Fruit fly (Drosophila melanogaster) whole organism, embryonic: ENCODE data around the gene CG31548.

Experiments
- ATbp ChIP-seq: fragments of 200-800 bp; sonication (Bioruptor generic); optimal IDR thresholded peaks from 2 replicates; lab custom pipeline; 2017; ENCODE audit warnings: missing biosample characterization, mild to moderate bottlenecking, missing genetic modification characterization, missing genetic modification reagents
- Blimp-1 ChIP-seq: fragments of 200-800 bp; sonication (Bioruptor generic); optimal IDR thresholded peaks from 3 replicates; lab custom pipeline; 2018; ENCODE audit warnings: missing biosample characterization, missing genetic modification characterization, mild to moderate bottlenecking, moderate library complexity, missing genetic modification reagents
- C15 ChIP-seq: fragments of 200-800 bp; sonication (Bioruptor generic); IDR thresholded peaks from 3 replicates; pipeline ENCODE4 v1.3.6; 2022; ENCODE audit warnings: missing biosample characterization, missing genetic modification characterization
- CG10147 ChIP-seq: fragments of 200-800 bp; sonication (Bioruptor generic); optimal IDR thresholded peaks from 2 replicates; lab custom pipeline; 2019; ENCODE audit warnings: missing biosample characterization, mild to moderate bottlenecking, missing genetic modification characterization, moderate library complexity
- CG10274 ChIP-seq: fragments of 200-800 bp; sonication (Bioruptor generic); optimal IDR thresholded peaks from 3 replicates; lab custom pipeline; 2017; ENCODE audit warnings: missing biosample characterization, mild to moderate bottlenecking, missing genetic modification characterization
- CG1233 ChIP-seq: fragments of 200-800 bp; sonication (Bioruptor generic); optimal IDR thresholded peaks from 4 replicates; lab custom pipeline; 2018; ENCODE audit warnings: missing biosample characterization, mild to moderate bottlenecking, missing genetic modification characterization
- CG13287 ChIP-seq: fragments of 200-800 bp; sonication (Bioruptor generic); IDR thresholded peaks from 2 replicates; pipeline ENCODE4 v1.3.6; 2022; ENCODE audit warnings: missing biosample characterization, missing genetic modification characterization; ENCODE audit not compliant: partially characterized antibody
- CG14441 ChIP-seq: fragments of 200-800 bp; sonication (Bioruptor generic); IDR thresholded peaks from 2 replicates; pipeline ENCODE4 v1.3.6; 2022; ENCODE audit warnings: missing biosample characterization, missing genetic modification characterization
- CG14710 ChIP-seq: fragments of 200-800 bp; sonication (Bioruptor generic); optimal IDR thresholded peaks from 3 replicates; lab custom pipeline; 2019; ENCODE audit warnings: missing biosample characterization, mild to moderate bottlenecking, missing genetic modification characterization, moderate library complexity
- CG15514 ChIP-seq: fragments of 200-800 bp; sonication (Bioruptor generic); optimal IDR thresholded peaks from 3 replicates; lab custom pipeline; 2017; ENCODE audit warnings: missing biosample characterization, missing genetic modification characterization, mild to moderate bottlenecking, moderate library complexity, missing genetic modification reagents
- CG16815 ChIP-seq: fragments of 200-800 bp; sonication (Bioruptor generic); optimal IDR thresholded peaks from 3 replicates; lab custom pipeline; 2017; ENCODE audit warnings: missing biosample characterization, mild to moderate bottlenecking, missing genetic modification characterization
- CG17802 ChIP-seq: fragments of 200-800 bp; sonication (Bioruptor generic); optimal IDR thresholded peaks from 2 replicates; lab custom pipeline; 2018; ENCODE audit warnings: missing biosample characterization, mild to moderate bottlenecking, missing genetic modification characterization, moderate library complexity
- CG17912 ChIP-seq: fragments of 200-800 bp; sonication (Bioruptor generic); optimal IDR thresholded peaks from 2 replicates; lab custom pipeline; 2018; ENCODE audit warnings: missing biosample characterization, mild to moderate bottlenecking, missing genetic modification characterization
- CG18262 ChIP-seq: fragments of 200-800 bp; optimal IDR thresholded peaks from 3 replicates; lab custom pipeline; 2019; ENCODE audit warnings: missing biosample characterization, mild to moderate bottlenecking, missing genetic modification characterization, moderate library complexity
- CG18476 ChIP-seq: fragments of 200-800 bp; sonication (Bioruptor generic); optimal IDR thresholded peaks from 2 replicates; lab custom pipeline; 2016; ENCODE audit warnings: missing biosample characterization, mild to moderate bottlenecking, missing genetic modification characterization
- CG2199 ChIP-seq: fragments of 200-800 bp; sonication (Bioruptor generic); IDR thresholded peaks from 3 replicates; pipeline ENCODE4 v1.3.6; 2022; ENCODE audit warnings: missing biosample characterization, missing genetic modification characterization
- CG32772 ChIP-seq: fragments of 200-800 bp; sonication (Bioruptor generic); IDR thresholded peaks from 2 replicates; pipeline ENCODE4 v1.3.6; 2022; ENCODE audit warnings: missing biosample characterization, missing genetic modification characterization
- CG34224 ChIP-seq: fragments of 200-800 bp; sonication (Bioruptor generic); IDR thresholded peaks from 3 replicates; pipeline ENCODE4 v1.3.6; 2022; ENCODE audit warnings: missing biosample characterization, missing genetic modification characterization; ENCODE audit not compliant: partially characterized antibody
- CG34376 ChIP-seq: fragments of 200-800 bp; sonication (Bioruptor generic); optimal IDR thresholded peaks from 2 replicates; lab custom pipeline; 2018; ENCODE audit warnings: missing biosample characterization, mild to moderate bottlenecking, missing genetic modification characterization
- CG7963 ChIP-seq: fragments of 200-800 bp; sonication (Bioruptor generic); IDR thresholded peaks from 3 replicates; pipeline ENCODE4 v1.3.6; 2022; ENCODE audit warnings: missing biosample characterization, missing genetic modification characterization; ENCODE audit not compliant: partially characterized antibody
- HmgD ChIP-seq: fragments of 200-800 bp; sonication (Bioruptor generic); optimal IDR thresholded peaks from 3 replicates; lab custom pipeline; 2016; ENCODE audit warnings: missing biosample characterization, missing genetic modification characterization
- HmgZ ChIP-seq: fragments of 200-800 bp; sonication (Bioruptor generic); optimal IDR thresholded peaks from 2 replicates; lab custom pipeline; 2018; ENCODE audit warnings: missing biosample characterization, mild to moderate bottlenecking, missing genetic modification characterization
- Hr78 ChIP-seq, 2 experiments: fragments of 200-800 bp in 1 of 2; fragments of >200 bp in 1 of 2; sonication (Bioruptor generic) in 1 of 2; optimal IDR thresholded peaks; 2 replicates each; lab custom pipeline; 2017 to 2019; ENCODE audit warnings: missing biosample characterization in 2 of 2, missing genetic modification characterization in 2 of 2, mild to moderate bottlenecking in 1 of 2, moderate library complexity in 1 of 2
- Opbp ChIP-seq: fragments of 200-800 bp; sonication (Bioruptor generic); IDR thresholded peaks from 3 replicates; pipeline ENCODE4 v1.3.6; 2022; ENCODE audit warnings: missing biosample characterization, missing genetic modification characterization; ENCODE audit not compliant: partially characterized antibody
- Optix ChIP-seq: fragments of 200-800 bp; sonication (Bioruptor generic); IDR thresholded peaks from 3 replicates; pipeline ENCODE4 v1.3.6; 2022; ENCODE audit warnings: missing biosample characterization, missing genetic modification characterization
- Ravus ChIP-seq: fragments of 200-800 bp; sonication (Bioruptor generic); IDR thresholded peaks from 2 replicates; pipeline ENCODE4 v1.3.6; 2022; ENCODE audit warnings: missing biosample characterization, missing genetic modification characterization
- Rx ChIP-seq: fragments of 200-800 bp; sonication (Bioruptor generic); IDR thresholded peaks from 2 replicates; pipeline ENCODE4 v1.3.6; 2022; ENCODE audit warnings: missing biosample characterization, missing genetic modification characterization
- Tbp ChIP-seq: fragments of >200 bp; optimal IDR thresholded peaks from 2 replicates; lab custom pipeline; 2018; ENCODE audit warnings: missing biosample characterization, missing genetic modification characterization
- btn ChIP-seq: fragments of 200-800 bp; sonication (Bioruptor generic); optimal IDR thresholded peaks from 2 replicates; lab custom pipeline; 2016; ENCODE audit warnings: missing biosample characterization, missing genetic modification characterization
- chinmo ChIP-seq: fragments of 200-800 bp; sonication (Bioruptor generic); IDR thresholded peaks from 4 replicates; pipeline ENCODE4 v1.3.6; 2022; ENCODE audit warnings: missing biosample characterization, missing genetic modification characterization; ENCODE audit not compliant: partially characterized antibody
- eve ChIP-seq, 2 experiments: fragments of >200 bp; optimal IDR thresholded peaks; 2 replicates each; lab custom pipeline; 2017; ENCODE audit warnings: missing biosample characterization in 2 of 2, missing genetic modification characterization in 2 of 2
- gcm ChIP-seq: fragments of 200-800 bp; sonication (Bioruptor generic); optimal IDR thresholded peaks from 2 replicates; lab custom pipeline; 2019; ENCODE audit warnings: missing biosample characterization, mild to moderate bottlenecking, missing genetic modification characterization, moderate library complexity
- hth ChIP-seq: fragments of >200 bp; optimal IDR thresholded peaks from 2 replicates; lab custom pipeline; 2017; ENCODE audit warnings: inconsistent platforms
- inv ChIP-seq: fragments of 200-800 bp; sonication (Bioruptor generic); IDR thresholded peaks from 2 replicates; pipeline ENCODE4 v1.3.6; 2022; ENCODE audit warnings: missing biosample characterization, missing genetic modification characterization; ENCODE audit not compliant: partially characterized antibody
- jing ChIP-seq: fragments of 200-800 bp; sonication (Bioruptor generic); optimal IDR thresholded peaks from 2 replicates; lab custom pipeline; 2018; ENCODE audit warnings: missing biosample characterization, mild to moderate bottlenecking, missing genetic modification characterization
- klu ChIP-seq: fragments of 200-800 bp; sonication (Bioruptor generic); IDR thresholded peaks from 2 replicates; pipeline ENCODE4 v1.3.6; 2022; ENCODE audit warnings: missing biosample characterization, missing genetic modification characterization
- kni ChIP-seq: fragments of 200-800 bp; sonication (Bioruptor generic); optimal IDR thresholded peaks from 3 replicates; lab custom pipeline; 2017; ENCODE audit warnings: mild to moderate bottlenecking, missing biosample characterization, missing genetic modification reagents, missing genetic modification characterization
- lov ChIP-seq, 2 experiments: fragments of 200-800 bp in 1 of 2; fragments of >200 bp in 1 of 2; sonication (Bioruptor generic) in 1 of 2; IDR thresholded peaks in 1 of 2; optimal IDR thresholded peaks in 1 of 2; 2 replicates in 1 of 2; 3 replicates in 1 of 2; pipeline versions ENCODE4 v1.3.6 to Lab custom; 2017 to 2022; ENCODE audit warnings: missing biosample characterization in 1 of 2, missing genetic modification characterization in 1 of 2
- phol ChIP-seq: fragments of 200-800 bp; sonication (Bioruptor generic); optimal IDR thresholded peaks from 3 replicates; lab custom pipeline; 2018; ENCODE audit warnings: missing biosample characterization, mild to moderate bottlenecking, missing genetic modification characterization, moderate library complexity
- ranshi ChIP-seq: fragments of 200-800 bp; sonication (Bioruptor generic); IDR thresholded peaks from 2 replicates; pipeline ENCODE4 v1.3.6; 2022; ENCODE audit warnings: missing biosample characterization, missing genetic modification characterization
- scrt ChIP-seq: fragments of 200-800 bp; sonication (Bioruptor generic); optimal IDR thresholded peaks from 2 replicates; lab custom pipeline; 2018; ENCODE audit warnings: missing biosample characterization, mild to moderate bottlenecking, missing genetic modification characterization, moderate library complexity
- sens ChIP-seq: fragments of 200-800 bp; sonication (Bioruptor generic); peaks from one replicate; lab custom pipeline; 2016; ENCODE audit warnings: missing biosample characterization, missing genetic modification characterization
- sisA ChIP-seq: fragments of 200-800 bp; sonication (Bioruptor generic); IDR thresholded peaks from 2 replicates; pipeline ENCODE4 v1.3.6; 2022; ENCODE audit warnings: missing biosample characterization, missing genetic modification characterization
- so ChIP-seq: fragments of 200-800 bp; sonication (Bioruptor generic); IDR thresholded peaks from 3 replicates; pipeline ENCODE4 v1.3.6; 2022; ENCODE audit warnings: missing biosample characterization, missing genetic modification characterization
- toy ChIP-seq: fragments of 200-800 bp; sonication (Bioruptor generic); IDR thresholded peaks from 2 replicates; pipeline ENCODE4 v1.3.6; 2022; ENCODE audit warnings: missing biosample characterization, missing genetic modification characterization
- tup ChIP-seq: fragments of 200-800 bp; sonication (Bioruptor generic); optimal IDR thresholded peaks from 2 replicates; lab custom pipeline; 2016; ENCODE audit warnings: missing biosample characterization, mild to moderate bottlenecking, missing genetic modification characterization, moderate library complexity
- vnd ChIP-seq: fragments of 200-800 bp; sonication (Bioruptor generic); IDR thresholded peaks from 3 replicates; pipeline ENCODE4 v1.3.6; 2022; ENCODE audit warnings: missing biosample characterization, missing genetic modification characterization; ENCODE audit not compliant: partially characterized antibody
- zen ChIP-seq: fragments of 200-800 bp; sonication (Bioruptor generic); optimal IDR thresholded peaks from 3 replicates; lab custom pipeline; 2018; ENCODE audit warnings: missing biosample characterization, mild to moderate bottlenecking, missing genetic modification characterization, moderate library complexity

The CG31548 gene

DNA sequence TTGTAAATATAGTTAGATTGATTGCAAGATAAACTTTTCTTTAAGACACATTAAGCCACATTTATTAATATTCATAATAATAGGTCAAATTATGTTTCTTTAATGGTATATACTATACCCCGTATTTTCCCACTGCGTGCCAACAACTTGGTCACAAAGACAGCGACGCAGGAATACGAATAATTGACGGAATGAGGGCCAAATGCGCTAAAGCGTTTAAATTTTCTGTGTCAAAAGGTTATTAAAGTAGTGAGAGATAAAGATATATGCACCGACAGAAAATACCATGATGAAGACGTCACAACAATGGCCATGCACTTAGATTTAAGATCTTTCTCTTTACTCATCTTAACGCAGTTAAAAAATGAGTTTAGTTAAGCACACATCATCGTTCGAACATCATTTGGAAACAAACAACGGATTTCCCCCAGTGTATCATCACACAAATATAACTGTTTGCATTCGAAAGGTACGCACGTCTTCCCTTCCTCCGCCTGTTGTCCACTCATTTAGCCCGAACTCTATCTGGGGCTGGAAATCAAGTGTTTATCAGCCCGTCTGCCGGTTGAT, 16.2 kb downstream of the CG31548 start (continued):
- TF ChIP-seq HmgD (GFP tag; lab: Kevin White, UChicago): no peak
- peak; percentile 60 for TF ChIP-seq CG14710
- TF ChIP-seq jing (GFP tag; lab: Kevin White, UChicago): peak; percentile 37
- TF ChIP-seq CG2199: no peak
- no peak for TF ChIP-seq CG34224 (GFP tag; lab: Robert Waterston, UW)
- TF ChIP-seq inv (GFP tag; lab: Robert Waterston, UW): no peak
- peak; percentile 79 for TF ChIP-seq CG18262 (tag; lab: Kevin White, UChicago)
- no peak for TF ChIP-seq CG17912 (GFP tag; lab: Kevin White, UChicago)
- TF ChIP-seq Rx: peak; percentile 75
- no peak for TF ChIP-seq vnd (GFP tag; lab: Robert Waterston, UW)
- TF ChIP-seq CG7963 (GFP tag; lab: Robert Waterston, UW): no peak
- peak; percentile 71; the same call in 2 of the 3 replicates for TF ChIP-seq Optix (GFP tag; lab: Robert Waterston, UW)
- peak; percentile 18; the same call in 1 of the 2 replicates for TF ChIP-seq klu (GFP tag; lab: Robert Waterston, UW)
- peak; percentile 37 for TF ChIP-seq CG15514
- TF ChIP-seq scrt (GFP tag; lab: Kevin White, UChicago): peak; percentile 48
- peak; percentile 54 for TF ChIP-seq CG17802 (tag; lab: Kevin White, UChicago)
- TF ChIP-seq kni (GFP tag; lab: Kevin White, UChicago): peak; percentile 34
- peak; percentile 65 for TF ChIP-seq CG10147 (GFP tag; lab: Kevin White, UChicago)
- TF ChIP-seq CG32772 (GFP tag; lab: Robert Waterston, UW): peak; percentile 32; the same call in 1 of the 2 replicates
- TF ChIP-seq btn (GFP tag; lab: Kevin White, UChicago): peak; percentile 50
- peak in 1 of 2 experiments; percentile 92 for TF ChIP-seq Hr78 (GFP tag; optimal IDR thresholded peaks at IDR 0.05; lab: Kevin White, UChicago)
- TF ChIP-seq toy (GFP tag; lab: Robert Waterston, UW): no peak
- TF ChIP-seq CG1233 (GFP tag; lab: Kevin White, UChicago): peak; percentile 59
- peak; percentile 71 for TF ChIP-seq ATbp (GFP tag; lab: Kevin White, UChicago)
- no peak for TF ChIP-seq Tbp (GFP tag; lab: Kevin White, UChicago)
- TF ChIP-seq tup (GFP tag; lab: Kevin White, UChicago): no peak
- TF ChIP-seq Blimp-1 (GFP tag; lab: Kevin White, UChicago): no peak
- TF ChIP-seq sens (GFP tag; lab: Kevin White, UChicago): peak; percentile 93
- TF ChIP-seq CG13287 (GFP tag; lab: Robert Waterston, UW): no peak
- no peak for TF ChIP-seq hth
- TF ChIP-seq Opbp (GFP tag; lab: Robert Waterston, UW): no peak
- peak; percentile 35 for TF ChIP-seq CG18476 (GFP tag; lab: Kevin White, UChicago)
- peak; percentile 21 for TF ChIP-seq zen (tag; lab: Kevin White, UChicago)
- peak; percentile 38 for TF ChIP-seq gcm
- TF ChIP-seq CG14441 (GFP tag; lab: Robert Waterston, UW): peak; percentile 50
- peak; percentile 71 for TF ChIP-seq phol (tag; lab: Kevin White, UChicago)
- no peak; the same call in 1 of the 2 replicates for TF ChIP-seq Ravus (GFP tag; lab: Robert Waterston, UW)
- TF ChIP-seq CG10274 (GFP tag; lab: Kevin White, UChicago): peak; percentile 30
- peak; percentile 44; the same call in 1 of the 3 replicates for TF ChIP-seq so
- peak; percentile 7 for TF ChIP-seq HmgZ (tag; lab: Kevin White, UChicago)
- no peak for TF ChIP-seq CG34376
- TF ChIP-seq chinmo (GFP tag; lab: Robert Waterston, UW): no peak
- peak; percentile 17; the same call in 1 of the 3 replicates for TF ChIP-seq C15
- TF ChIP-seq sisA: peak; percentile 78
- TF ChIP-seq lov (optimal IDR thresholded peaks at IDR 0.05; lab: Kevin White, UChicago): no peak
- peak; percentile 84 for TF ChIP-seq lov (GFP tag; IDR thresholded peaks at IDR 0.05; lab: Robert Waterston, UW)
- peak; percentile 65; the same call in 1 of the 2 replicates for TF ChIP-seq ranshi (GFP tag; lab: Robert Waterston, UW)
- TF ChIP-seq eve (GFP tag; optimal IDR thresholded peaks at IDR 0.05; lab: Kevin White, UChicago): no peak
- peak; percentile 44 for TF ChIP-seq CG16815
